Fruit fly (Drosophila melanogaster): ENCODE results near the gene Iml1.

The Iml1 gene

dm6 chr3L:1531159-1531558 lies 2.7 kb downstream of the Iml1 start, which contains the start of gene Ir62a:
TSS of gene Ir62a (minus strand) at chr3L:1531259.
- TF ChIP-seq CG4496 (GFP tag; IDR thresholded peaks at IDR 0.05) (no peak), Snoo (tag; optimal IDR thresholded peaks at IDR 0.05) (no peak), CG14655 (GFP tag; optimal IDR thresholded peaks at IDR 0.05) (no peak), CG17806 (tag; optimal IDR thresholded peaks at IDR 0.05) (no peak), CG10348 (GFP tag; IDR thresholded peaks at IDR 0.05) (no peak), fd96Ca (GFP tag; IDR thresholded peaks at IDR 0.05) (no peak), CG8159 (tag; optimal IDR thresholded peaks at IDR 0.05) (no peak), Pif1A (GFP tag; optimal IDR thresholded peaks at IDR 0.05) (no peak)

- TF ChIP-seq fd96Ca (GFP tag; IDR thresholded peaks at IDR 0.05) (no peak), CG4496 (GFP tag; IDR thresholded peaks at IDR 0.05) (0 out of 3 replicates have a peak, but pooled peaks have one; percentile 10)
Measured at dm6 chr3L:1518715-1519603, 14.9 kb downstream of the Iml1 start.

dm6 chr3L:1517274-1518047 lies 16.4 kb downstream of the Iml1 start:
- TF ChIP-seq CG4496 (GFP tag; IDR thresholded peaks at IDR 0.05) = peak; percentile 88
- TF ChIP-seq CG8301 (tag; optimal IDR thresholded peaks at IDR 0.05) = peak; percentile 40
- peak; percentile 53 for TF ChIP-seq CG17806 (tag; optimal IDR thresholded peaks at IDR 0.05)
- peak; percentile 39 for TF ChIP-seq CG14655 (GFP tag; optimal IDR thresholded peaks at IDR 0.05)
- no peak for TF ChIP-seq gl (tag; optimal IDR thresholded peaks at IDR 0.05)
- TF ChIP-seq EcR (GFP tag; optimal IDR thresholded peaks at IDR 0.05) = no peak
- peak; percentile 79 for TF ChIP-seq fd96Ca (GFP tag; IDR thresholded peaks at IDR 0.05)
- peak; percentile 41 for TF ChIP-seq CG8159 (tag; optimal IDR thresholded peaks at IDR 0.05)
- peak; percentile 72 for TF ChIP-seq CG32121 (GFP tag; IDR thresholded peaks at IDR 0.05)
- TF ChIP-seq Ets98B (GFP tag; IDR thresholded peaks at IDR 0.05) = peak; percentile 72
- peak; percentile 52 for TF ChIP-seq Snoo (tag; optimal IDR thresholded peaks at IDR 0.05)
- no peak for TF ChIP-seq D1 (tag; optimal IDR thresholded peaks at IDR 0.05)
- TF ChIP-seq Pif1B (GFP tag; optimal IDR thresholded peaks at IDR 0.05) = peak; percentile 75
- TF ChIP-seq CG10348 (GFP tag; IDR thresholded peaks at IDR 0.05) = no peak
- peak; percentile 38 for TF ChIP-seq CG15710 (tag; optimal IDR thresholded peaks at IDR 0.05)
- TF ChIP-seq CG34367 (tag; optimal IDR thresholded peaks at IDR 0.05) = peak; percentile 12
- TF ChIP-seq rn (GFP tag; IDR thresholded peaks at IDR 0.05) = peak; percentile 57
- TF ChIP-seq Pif1A (GFP tag; optimal IDR thresholded peaks at IDR 0.05) = no peak
- TF ChIP-seq CG13204 (GFP tag; optimal IDR thresholded peaks at IDR 0.05) = no peak
- peak; percentile 47 for TF ChIP-seq CG12605 (GFP tag; IDR thresholded peaks at IDR 0.05)
- peak; percentile 16 for TF ChIP-seq CG9948 (tag; optimal IDR thresholded peaks at IDR 0.05)

dm6 chr3L:1516631-1517273 lies 17.1 kb downstream of the Iml1 start, which contains the start of gene cue:
TSS of gene cue (minus strand) at chr3L:1517271.
- TF ChIP-seq CG8301 (tag; optimal IDR thresholded peaks at IDR 0.05) (no peak), CG4496 (GFP tag; IDR thresholded peaks at IDR 0.05) (no peak), EcR (GFP tag; optimal IDR thresholded peaks at IDR 0.05) (no peak), D1 (tag; optimal IDR thresholded peaks at IDR 0.05) (no peak)

dm6 chr3L:1515820-1516540 lies 17.9 kb downstream of the Iml1 start:
- TF ChIP-seq CG32121 (GFP tag; IDR thresholded peaks at IDR 0.05) (peak; percentile 63), gl (tag; optimal IDR thresholded peaks at IDR 0.05) (no peak), Pif1B (GFP tag; optimal IDR thresholded peaks at IDR 0.05) (peak; percentile 42), CG34367 (tag; optimal IDR thresholded peaks at IDR 0.05) (peak; percentile 1), CG8159 (tag; optimal IDR thresholded peaks at IDR 0.05) (peak; percentile 53), CG12605 (GFP tag; IDR thresholded peaks at IDR 0.05) (peak; percentile 50), Ets98B (GFP tag; IDR thresholded peaks at IDR 0.05) (peak; percentile 62), CG4496 (GFP tag; IDR thresholded peaks at IDR 0.05) (peak; percentile 68), Snoo (tag; optimal IDR thresholded peaks at IDR 0.05) (peak; percentile 21), CG8301 (tag; optimal IDR thresholded peaks at IDR 0.05) (peak; percentile 77), CG15710 (tag; optimal IDR thresholded peaks at IDR 0.05) (peak; percentile 55), CG14655 (GFP tag; optimal IDR thresholded peaks at IDR 0.05) (peak; percentile 77), Pif1A (GFP tag; optimal IDR thresholded peaks at IDR 0.05) (peak; percentile 65), CG10348 (GFP tag; IDR thresholded peaks at IDR 0.05) (no peak), D1 (tag; optimal IDR thresholded peaks at IDR 0.05) (no peak), rn (GFP tag; IDR thresholded peaks at IDR 0.05) (0 out of 2 replicates have a peak, but pooled peaks have one; percentile 23), EcR (GFP tag; optimal IDR thresholded peaks at IDR 0.05) (no peak), CG13204 (GFP tag; optimal IDR thresholded peaks at IDR 0.05) (no peak), CG9948 (tag; optimal IDR thresholded peaks at IDR 0.05) (peak; percentile 51), CG17806 (tag; optimal IDR thresholded peaks at IDR 0.05) (peak; percentile 55), fd96Ca (GFP tag; IDR thresholded peaks at IDR 0.05) (peak; percentile 84)
